Fruit fly (Drosophila melanogaster) whole organism, embryonic: ENCODE data around the gene MICU3.
A peak's percentile ranks its signal among the peaks of the same experiment; 100 is the strongest.

Experiments
- Awh ChIP-seq: fragments of 200-800 bp; sonication (Bioruptor generic); IDR thresholded peaks from 2 replicates; pipeline ENCODE4, ENCODE4 v1.3.6; 2022; ENCODE audit warnings: missing biosample characterization, missing genetic modification characterization
- Blimp-1 ChIP-seq: fragments of 200-800 bp; sonication (Bioruptor generic); optimal IDR thresholded peaks from 3 replicates; lab custom pipeline; 2018; ENCODE audit warnings: missing biosample characterization, missing genetic modification characterization, mild to moderate bottlenecking, moderate library complexity, missing genetic modification reagents
- CG10147 ChIP-seq: fragments of 200-800 bp; sonication (Bioruptor generic); optimal IDR thresholded peaks from 2 replicates; lab custom pipeline; 2019; ENCODE audit warnings: missing biosample characterization, mild to moderate bottlenecking, missing genetic modification characterization, moderate library complexity
- CG10431 ChIP-seq: fragments of 200-800 bp; sonication (Bioruptor generic); optimal IDR thresholded peaks from 3 replicates; lab custom pipeline; 2018; ENCODE audit warnings: missing biosample characterization, mild to moderate bottlenecking, missing genetic modification characterization
- CG12155 ChIP-seq: fragments of 200-800 bp; sonication (Bioruptor generic); optimal IDR thresholded peaks from 3 replicates; lab custom pipeline; 2016; ENCODE audit warnings: missing biosample characterization, missing genetic modification characterization
- CG12236 ChIP-seq: fragments of 200-800 bp; sonication (Bioruptor generic); optimal IDR thresholded peaks from 2 replicates; lab custom pipeline; 2016; ENCODE audit warnings: missing biosample characterization, missing genetic modification characterization
- CG12942 ChIP-seq: fragments of 200-800 bp; sonication (Bioruptor generic); optimal IDR thresholded peaks from 3 replicates; lab custom pipeline; 2016; ENCODE audit warnings: missing biosample characterization, missing genetic modification characterization
- CG15269 ChIP-seq: fragments of 200-800 bp; sonication (Bioruptor generic); optimal IDR thresholded peaks from 2 replicates; lab custom pipeline; 2018; ENCODE audit warnings: missing biosample characterization, mild to moderate bottlenecking, missing genetic modification characterization, moderate library complexity
- CG17385 ChIP-seq: fragments of 200-800 bp; sonication (Bioruptor generic); optimal IDR thresholded peaks from 3 replicates; lab custom pipeline; 2018; ENCODE audit warnings: missing biosample characterization, mild to moderate bottlenecking, missing genetic modification characterization
- CG2199 ChIP-seq: fragments of 200-800 bp; sonication (Bioruptor generic); IDR thresholded peaks from 3 replicates; pipeline ENCODE4 v1.3.6; 2022; ENCODE audit warnings: missing biosample characterization, missing genetic modification characterization
- CG33213 ChIP-seq: fragments of 200-800 bp; sonication (Bioruptor generic); optimal IDR thresholded peaks from 3 replicates; lab custom pipeline; 2016; ENCODE audit warnings: missing biosample characterization, missing genetic modification characterization
- CG3407 ChIP-seq: fragments of 200-800 bp; sonication (Bioruptor generic); optimal IDR thresholded peaks from 2 replicates; lab custom pipeline; 2018; ENCODE audit warnings: missing biosample characterization, mild to moderate bottlenecking, missing genetic modification characterization
- CG3995 ChIP-seq: fragments of 200-800 bp; sonication (Bioruptor generic); optimal IDR thresholded peaks from 3 replicates; lab custom pipeline; 2016; ENCODE audit warnings: missing biosample characterization, missing genetic modification characterization
- CG6854 ChIP-seq: fragments of 200-800 bp; sonication (Bioruptor generic); optimal IDR thresholded peaks from 3 replicates; lab custom pipeline; 2017; ENCODE audit warnings: missing biosample characterization, mild to moderate bottlenecking, missing genetic modification characterization
- CG8478 ChIP-seq: fragments of >200 bp; optimal IDR thresholded peaks from 2 replicates; lab custom pipeline; 2018
- Eip74EF ChIP-seq, 2 experiments: fragments of 200-800 bp in 1 of 2; fragments of >200 bp in 1 of 2; sonication (Bioruptor generic) in 1 of 2; optimal IDR thresholded peaks; 2 replicates each; lab custom pipeline; 2017 to 2019; ENCODE audit warnings: missing biosample characterization in 2 of 2, missing genetic modification characterization in 2 of 2, mild to moderate bottlenecking in 1 of 2, moderate library complexity in 1 of 2
- Hr78 ChIP-seq, 2 experiments: fragments of 200-800 bp in 1 of 2; fragments of >200 bp in 1 of 2; sonication (Bioruptor generic) in 1 of 2; optimal IDR thresholded peaks; 2 replicates each; lab custom pipeline; 2017 to 2019; ENCODE audit warnings: missing biosample characterization in 2 of 2, missing genetic modification characterization in 2 of 2, mild to moderate bottlenecking in 1 of 2, moderate library complexity in 1 of 2
- Med ChIP-seq: fragments of 200-800 bp; sonication (Bioruptor generic); peaks from one replicate; lab custom pipeline; 2016; ENCODE audit warnings: missing biosample characterization, missing genetic modification characterization, mild to moderate bottlenecking, inconsistent platforms, moderate library complexity
- Nf-YB ChIP-seq: fragments of 200-800 bp; sonication (Bioruptor generic); optimal IDR thresholded peaks from 3 replicates; lab custom pipeline; 2019; ENCODE audit warnings: missing biosample characterization, mild to moderate bottlenecking, missing genetic modification characterization, moderate library complexity
- abd-A ChIP-seq: fragments of 200-800 bp; sonication (Bioruptor generic); optimal IDR thresholded peaks from 3 replicates; lab custom pipeline; 2019; ENCODE audit warnings: missing biosample characterization, mild to moderate bottlenecking, missing genetic modification characterization, moderate library complexity
- chm ChIP-seq: fragments of 200-800 bp; sonication (Bioruptor generic); IDR thresholded peaks from 2 replicates; pipeline ENCODE4 v1.3.6; 2022; ENCODE audit warnings: missing biosample characterization, missing genetic modification characterization
- croc ChIP-seq: fragments of 200-800 bp; sonication (Bioruptor generic); conservative IDR thresholded peaks from 3 replicates; pipeline ENCODE4 v1.3.6; 2022; ENCODE audit warnings: missing biosample characterization, missing genetic modification characterization
- exex ChIP-seq: fragments of 200-800 bp; sonication (Bioruptor generic); optimal IDR thresholded peaks from 4 replicates; lab custom pipeline; 2018; ENCODE audit warnings: missing biosample characterization, mild to moderate bottlenecking, missing genetic modification characterization, moderate library complexity
- fd102C ChIP-seq: fragments of 200-800 bp; sonication (Bioruptor generic); optimal IDR thresholded peaks from 2 replicates; lab custom pipeline; 2018; ENCODE audit warnings: missing biosample characterization, mild to moderate bottlenecking, missing genetic modification characterization, moderate library complexity
- fd64A ChIP-seq: fragments of 200-800 bp; sonication (Bioruptor generic); optimal IDR thresholded peaks from 3 replicates; lab custom pipeline; 2018; ENCODE audit warnings: missing biosample characterization, mild to moderate bottlenecking, missing genetic modification characterization
- gsb-n ChIP-seq: fragments of 200-800 bp; sonication (Bioruptor generic); optimal IDR thresholded peaks from 3 replicates; lab custom pipeline; 2018; ENCODE audit warnings: missing biosample characterization, mild to moderate bottlenecking, missing genetic modification characterization
- her ChIP-seq: fragments of 200-800 bp; sonication (Bioruptor generic); optimal IDR thresholded peaks from 2 replicates; lab custom pipeline; 2016; ENCODE audit warnings: missing biosample characterization, missing genetic modification characterization
- ind ChIP-seq: fragments of 200-800 bp; sonication (Bioruptor generic); optimal IDR thresholded peaks from 3 replicates; lab custom pipeline; 2016; ENCODE audit warnings: missing biosample characterization, missing genetic modification characterization
- kni ChIP-seq: fragments of 200-800 bp; sonication (Bioruptor generic); optimal IDR thresholded peaks from 3 replicates; lab custom pipeline; 2017; ENCODE audit warnings: mild to moderate bottlenecking, missing biosample characterization, missing genetic modification reagents, missing genetic modification characterization
- luna ChIP-seq: fragments of 200-800 bp; sonication (Bioruptor generic); optimal IDR thresholded peaks from 2 replicates; lab custom pipeline; 2016; ENCODE audit warnings: missing biosample characterization, missing genetic modification characterization
- nmo ChIP-seq: fragments of 200-800 bp; sonication (Bioruptor generic); optimal IDR thresholded peaks from 2 replicates; lab custom pipeline; 2018; ENCODE audit warnings: missing biosample characterization, mild to moderate bottlenecking, missing genetic modification characterization, moderate library complexity
- oc ChIP-seq: fragments of 200-800 bp; sonication (Bioruptor generic); optimal IDR thresholded peaks from 2 replicates; lab custom pipeline; 2018; ENCODE audit warnings: missing biosample characterization, mild to moderate bottlenecking, missing genetic modification characterization, moderate library complexity
- pfk ChIP-seq: fragments of 200-800 bp; sonication (Bioruptor generic); optimal IDR thresholded peaks from 2 replicates; lab custom pipeline; 2018; ENCODE audit warnings: missing biosample characterization, mild to moderate bottlenecking, missing genetic modification characterization, moderate library complexity
- schlank ChIP-seq: fragments of 200-800 bp; sonication (Bioruptor generic); optimal IDR thresholded peaks from 2 replicates; lab custom pipeline; 2018; ENCODE audit warnings: missing biosample characterization, mild to moderate bottlenecking, missing genetic modification characterization
- sd ChIP-seq: fragments of 200-800 bp; sonication (Bioruptor generic); optimal IDR thresholded peaks from 3 replicates; lab custom pipeline; 2018; ENCODE audit warnings: missing biosample characterization, mild to moderate bottlenecking, missing genetic modification characterization, moderate library complexity
- sens-2 ChIP-seq: fragments of 200-800 bp; sonication (Bioruptor generic); IDR thresholded peaks from 2 replicates; pipeline ENCODE4 v1.3.6; 2022; ENCODE audit warnings: missing biosample characterization, missing genetic modification characterization
- sna ChIP-seq: fragments of 200-800 bp; sonication (Bioruptor generic); IDR thresholded peaks from 2 replicates; pipeline ENCODE4 v1.3.6; 2022; ENCODE audit warnings: missing biosample characterization, missing genetic modification characterization; ENCODE audit not compliant: partially characterized antibody
- sob ChIP-seq: fragments of 200-800 bp; sonication (Bioruptor generic); IDR thresholded peaks from 2 replicates; pipeline ENCODE4 v1.3.6; 2022; ENCODE audit warnings: missing biosample characterization, missing genetic modification characterization
- stwl ChIP-seq: fragments of 200-800 bp; sonication (Bioruptor generic); optimal IDR thresholded peaks from 3 replicates; lab custom pipeline; 2018; ENCODE audit warnings: missing biosample characterization, mild to moderate bottlenecking, missing genetic modification characterization, moderate library complexity
- tin ChIP-seq: fragments of 200-800 bp; sonication (Bioruptor generic); optimal IDR thresholded peaks from 3 replicates; lab custom pipeline; 2016; ENCODE audit warnings: missing biosample characterization, missing genetic modification characterization
- tll ChIP-seq, 2 experiments: fragments of 200-800 bp in 1 of 2; fragments of >200 bp in 1 of 2; sonication (Bioruptor generic) in 1 of 2; optimal IDR thresholded peaks; 2 replicates each; lab custom pipeline; 2017 to 2019; ENCODE audit warnings: missing biosample characterization in 2 of 2, missing genetic modification characterization in 2 of 2, mild to moderate bottlenecking in 1 of 2, moderate library complexity in 1 of 2
- tna ChIP-seq: fragments of 200-800 bp; sonication (Bioruptor generic); IDR thresholded peaks from 2 replicates; pipeline ENCODE4 v1.3.6; 2022; ENCODE audit warnings: missing biosample characterization, missing genetic modification characterization; ENCODE audit not compliant: partially characterized antibody
- vvl ChIP-seq: fragments of 200-800 bp; sonication (Bioruptor generic); IDR thresholded peaks from 2 replicates; pipeline ENCODE4 v1.3.6; 2022; ENCODE audit warnings: missing biosample characterization, missing genetic modification characterization

The MICU3 gene

dm6 chr3R:19803539-19803938, 43.6 kb upstream of the MICU3 start (continued):
- no peak for TF ChIP-seq croc
- TF ChIP-seq sna (GFP tag; lab: Robert Waterston, UW) = no peak
- no peak for TF ChIP-seq CG10431 (GFP tag; lab: Kevin White, UChicago)
- no peak for TF ChIP-seq fd102C (GFP tag; lab: Kevin White, UChicago)
- no peak for TF ChIP-seq Nf-YB (GFP tag; lab: Kevin White, UChicago)
- TF ChIP-seq tna (GFP tag; lab: Robert Waterston, UW) = no peak
- TF ChIP-seq pfk = no peak
- TF ChIP-seq CG2199 (GFP tag; lab: Robert Waterston, UW) = no peak
- TF ChIP-seq stwl (tag; lab: Kevin White, UChicago) = no peak
- TF ChIP-seq oc (tag; lab: Kevin White, UChicago) = peak; percentile 56
- no peak for TF ChIP-seq kni (GFP tag; lab: Kevin White, UChicago)
- no peak for TF ChIP-seq nmo (GFP tag; lab: Kevin White, UChicago)
- peak; percentile 87 for TF ChIP-seq abd-A (tag; lab: Kevin White, UChicago)
- TF ChIP-seq CG15269 (tag; lab: Kevin White, UChicago) = peak; percentile 8
- no peak for TF ChIP-seq exex
- TF ChIP-seq Awh = 0 out of 2 replicates have a peak, but pooled peaks have one; percentile 4
- TF ChIP-seq sd (tag; lab: Kevin White, UChicago) = peak; percentile 90
- peak; percentile 83; the same call in 1 of the 2 replicates for TF ChIP-seq vvl (GFP tag; lab: Robert Waterston, UW)
- no peak for TF ChIP-seq CG6854 (GFP tag; lab: Kevin White, UChicago)
- no peak for TF ChIP-seq CG12236 (GFP tag; lab: Kevin White, UChicago)
- no peak for TF ChIP-seq CG8478 (lab: Kevin White, UChicago)
- TF ChIP-seq CG17385 (GFP tag; lab: Kevin White, UChicago) = no peak
- TF ChIP-seq CG12155 (GFP tag; lab: Kevin White, UChicago) = no peak
- TF ChIP-seq, all 482 proteins: peak for 11

DNA sequence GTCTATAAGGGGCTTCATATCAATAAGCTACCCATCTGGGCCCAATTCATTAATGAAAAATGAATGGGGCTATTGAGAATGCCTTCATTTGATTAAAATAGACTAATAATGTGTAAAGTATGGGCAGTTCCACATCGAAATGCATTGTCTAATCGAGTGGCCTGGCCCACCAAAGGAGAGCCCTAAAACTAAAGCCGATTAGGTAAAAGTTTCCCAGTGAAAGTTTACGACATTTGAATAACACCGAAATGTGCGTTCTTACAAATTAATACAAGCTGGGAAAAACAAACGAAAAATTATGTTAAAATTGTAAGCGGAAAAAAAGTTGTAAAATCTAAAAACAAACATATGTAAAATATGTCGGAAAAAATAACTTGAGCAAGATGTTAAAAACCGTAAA, 42.2 kb upstream of the MICU3 start:
- peak; percentile 69 for TF ChIP-seq oc (tag; lab: Kevin White, UChicago)
- TF ChIP-seq CG10147 (GFP tag; lab: Kevin White, UChicago) = no peak
- no peak for TF ChIP-seq chm (GFP tag; lab: Robert Waterston, UW)
- TF ChIP-seq CG3407 (GFP tag; lab: Kevin White, UChicago) = no peak
- no peak for TF ChIP-seq CG3995 (GFP tag; lab: Kevin White, UChicago)
- TF ChIP-seq stwl (tag; lab: Kevin White, UChicago) = no peak
- TF ChIP-seq sens-2 (GFP tag; lab: Robert Waterston, UW) = no peak
- TF ChIP-seq sob (GFP tag; lab: Robert Waterston, UW) = no peak
- TF ChIP-seq CG33213 (GFP tag; lab: Kevin White, UChicago) = no peak
- no peak for TF ChIP-seq tin (GFP tag; lab: Kevin White, UChicago)
- TF ChIP-seq Awh = peak; percentile 57
- no peak for TF ChIP-seq ind
- TF ChIP-seq Blimp-1 = peak; percentile 51
- TF ChIP-seq CG12942 = no peak
- no peak for TF ChIP-seq fd64A
- TF ChIP-seq luna (GFP tag; lab: Kevin White, UChicago) = no peak
- no peak for TF ChIP-seq schlank (tag; lab: Kevin White, UChicago)

DNA sequence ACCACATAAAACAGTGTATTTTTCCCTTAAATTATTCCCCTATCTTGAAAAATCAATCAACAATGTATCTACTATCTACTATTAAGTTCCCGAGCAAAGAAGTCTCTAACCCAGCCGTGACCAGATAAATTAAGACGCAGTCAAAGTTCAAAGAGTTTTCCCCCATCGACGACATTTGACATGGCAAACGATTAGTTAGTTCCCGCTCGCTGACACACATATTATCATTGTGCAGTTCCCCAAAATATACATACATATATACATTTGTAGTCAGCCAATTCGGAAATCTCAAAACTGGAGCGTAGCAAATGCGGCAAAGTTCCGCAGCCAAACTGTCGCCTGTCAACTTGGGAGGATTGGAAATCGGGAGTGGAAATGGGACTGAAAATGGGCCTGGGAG, 40.0 kb upstream of the MICU3 start:
- TF ChIP-seq Eip74EF (GFP tag; optimal IDR thresholded peaks at IDR 0.05; lab: Kevin White, UChicago) = no peak
- no peak for TF ChIP-seq her (GFP tag; lab: Kevin White, UChicago)
- TF ChIP-seq Hr78 (GFP tag; optimal IDR thresholded peaks at IDR 0.05; lab: Kevin White, UChicago) = peak in 1 of 2 experiments; percentile 79
- TF ChIP-seq Med (GFP tag; lab: Kevin White, UChicago) = peak; percentile 51
- TF ChIP-seq tll (GFP tag; optimal IDR thresholded peaks at IDR 0.05; lab: Kevin White, UChicago) = no peak
- TF ChIP-seq gsb-n (tag; lab: Kevin White, UChicago) = peak; percentile 15
